Fruit fly (Drosophila melanogaster) whole organism, embryonic: ENCODE data around the gene cni.

Source experiments
- Antp ChIP-seq: fragments of 200-800 bp; sonication (Bioruptor generic); optimal IDR thresholded peaks from 3 replicates; lab custom pipeline; 2016; ENCODE audit warnings: missing biosample characterization, missing genetic modification characterization
- Atf3 ChIP-seq: fragments of 200-800 bp; sonication (Bioruptor generic); optimal IDR thresholded peaks from 3 replicates; lab custom pipeline; 2016; ENCODE audit warnings: missing biosample characterization, missing genetic modification characterization
- B-H1 ChIP-seq: fragments of 200-800 bp; sonication (Bioruptor generic); IDR thresholded peaks from 3 replicates; pipeline ENCODE4 v1.3.6; 2022; ENCODE audit warnings: missing biosample characterization, missing genetic modification characterization
- B-H2 ChIP-seq: fragments of 200-800 bp; sonication (Bioruptor generic); optimal IDR thresholded peaks from 2 replicates; lab custom pipeline; 2018; ENCODE audit warnings: missing biosample characterization, mild to moderate bottlenecking, missing genetic modification characterization
- CG10267 ChIP-seq: fragments of 200-800 bp; sonication (Bioruptor generic); optimal IDR thresholded peaks from 2 replicates; lab custom pipeline; 2018; ENCODE audit warnings: missing biosample characterization, mild to moderate bottlenecking, missing genetic modification characterization, moderate library complexity
- CG10654 ChIP-seq: fragments of 200-800 bp; sonication (Bioruptor generic); optimal IDR thresholded peaks from 2 replicates; lab custom pipeline; 2016; ENCODE audit warnings: missing biosample characterization, missing genetic modification characterization
- CG12071 ChIP-seq: fragments of 200-800 bp; sonication (Bioruptor generic); optimal IDR thresholded peaks from 3 replicates; lab custom pipeline; 2018; ENCODE audit warnings: missing biosample characterization, mild to moderate bottlenecking, missing genetic modification characterization
- CG12391 ChIP-seq: fragments of 200-800 bp; sonication (Bioruptor generic); optimal IDR thresholded peaks from 3 replicates; lab custom pipeline; 2018; ENCODE audit warnings: missing biosample characterization, mild to moderate bottlenecking, missing genetic modification characterization, moderate library complexity
- CG12744 ChIP-seq: fragments of 200-800 bp; sonication (Bioruptor generic); optimal IDR thresholded peaks from 2 replicates; lab custom pipeline; 2016; ENCODE audit warnings: missing biosample characterization, missing genetic modification characterization
- CG13123 ChIP-seq: fragments of 200-800 bp; sonication (Bioruptor generic); optimal IDR thresholded peaks from 2 replicates; lab custom pipeline; 2016; ENCODE audit warnings: missing biosample characterization, missing genetic modification characterization
- CG14014 ChIP-seq: fragments of 200-800 bp; sonication (Bioruptor generic); IDR thresholded peaks from 2 replicates; pipeline ENCODE4 v1.3.6; 2022; ENCODE audit warnings: missing biosample characterization, missing genetic modification characterization
- CG14441 ChIP-seq: fragments of 200-800 bp; sonication (Bioruptor generic); IDR thresholded peaks from 2 replicates; pipeline ENCODE4 v1.3.6; 2022; ENCODE audit warnings: missing biosample characterization, missing genetic modification characterization
- CG1647 ChIP-seq: fragments of 200-800 bp; sonication (Bioruptor generic); optimal IDR thresholded peaks from 3 replicates; lab custom pipeline; 2016; ENCODE audit warnings: missing biosample characterization, missing genetic modification characterization
- CG17361 ChIP-seq: fragments of 200-800 bp; sonication (Bioruptor generic); IDR thresholded peaks from 3 replicates; pipeline ENCODE4 v1.3.6; 2022; ENCODE audit warnings: missing biosample characterization, missing genetic modification characterization
- CG17912 ChIP-seq: fragments of 200-800 bp; sonication (Bioruptor generic); optimal IDR thresholded peaks from 2 replicates; lab custom pipeline; 2018; ENCODE audit warnings: missing biosample characterization, mild to moderate bottlenecking, missing genetic modification characterization
- CG2678 ChIP-seq: fragments of 200-800 bp; sonication (Bioruptor generic); optimal IDR thresholded peaks from 3 replicates; lab custom pipeline; 2019; ENCODE audit warnings: missing biosample characterization, mild to moderate bottlenecking, missing genetic modification characterization, moderate library complexity
- CG30403 ChIP-seq: fragments of 200-800 bp; sonication (Bioruptor generic); optimal IDR thresholded peaks from 3 replicates; lab custom pipeline; 2016; ENCODE audit warnings: missing biosample characterization, missing genetic modification characterization
- CG3065 ChIP-seq: fragments of 200-800 bp; sonication (Bioruptor generic); optimal IDR thresholded peaks from 2 replicates; lab custom pipeline; 2016; ENCODE audit warnings: missing biosample characterization, missing genetic modification characterization
- CG31224 ChIP-seq: fragments of 200-800 bp; sonication (Bioruptor generic); IDR thresholded peaks from 2 replicates; pipeline ENCODE4 v1.3.6; 2022; ENCODE audit warnings: missing biosample characterization, missing genetic modification characterization
- CG32767 ChIP-seq: fragments of 200-800 bp; sonication (Bioruptor generic); IDR thresholded peaks from 2 replicates; pipeline ENCODE4 v1.3.6; 2022; ENCODE audit warnings: missing biosample characterization, missing genetic modification characterization
- CG3281 ChIP-seq: fragments of 200-800 bp; sonication (Bioruptor generic); optimal IDR thresholded peaks from 3 replicates; lab custom pipeline; 2017; ENCODE audit warnings: missing biosample characterization, mild to moderate bottlenecking, missing genetic modification characterization
- CG3995 ChIP-seq: fragments of 200-800 bp; sonication (Bioruptor generic); optimal IDR thresholded peaks from 3 replicates; lab custom pipeline; 2016; ENCODE audit warnings: missing biosample characterization, missing genetic modification characterization
- CG6791 ChIP-seq: fragments of 200-800 bp; sonication (Bioruptor generic); IDR thresholded peaks from 3 replicates; pipeline ENCODE4 v1.3.6; 2022; ENCODE audit warnings: missing biosample characterization, missing genetic modification characterization; ENCODE audit not compliant: partially characterized antibody
- CG7786 ChIP-seq: fragments of 200-800 bp; sonication (Bioruptor generic); optimal IDR thresholded peaks from 2 replicates; lab custom pipeline; 2016; ENCODE audit warnings: missing biosample characterization, missing genetic modification characterization
- CG8089 ChIP-seq: fragments of 200-800 bp; sonication (Bioruptor generic); optimal IDR thresholded peaks from 3 replicates; lab custom pipeline; 2016; ENCODE audit warnings: missing biosample characterization, missing genetic modification characterization
- CG9437 ChIP-seq: fragments of 200-800 bp; sonication (Bioruptor generic); optimal IDR thresholded peaks from 2 replicates; lab custom pipeline; 2018; ENCODE audit warnings: missing biosample characterization, mild to moderate bottlenecking, missing genetic modification characterization
- CG9727 ChIP-seq: fragments of 200-800 bp; sonication (Bioruptor generic); optimal IDR thresholded peaks from 3 replicates; lab custom pipeline; 2017; ENCODE audit warnings: missing biosample characterization, mild to moderate bottlenecking, missing genetic modification characterization
- Dfd ChIP-seq, 2 experiments: fragments of >200 bp; optimal IDR thresholded peaks; 2 replicates each; lab custom pipeline; 2017; ENCODE audit warnings: missing biosample characterization in 2 of 2, missing genetic modification characterization in 2 of 2
- HHEX ChIP-seq: fragments of 200-800 bp; sonication (Bioruptor generic); optimal IDR thresholded peaks from 3 replicates; lab custom pipeline; 2017; ENCODE audit warnings: missing biosample characterization, mild to moderate bottlenecking, missing genetic modification characterization, missing genetic modification reagents
- HmgD ChIP-seq: fragments of 200-800 bp; sonication (Bioruptor generic); optimal IDR thresholded peaks from 3 replicates; lab custom pipeline; 2016; ENCODE audit warnings: missing biosample characterization, missing genetic modification characterization
- HmgZ ChIP-seq: fragments of 200-800 bp; sonication (Bioruptor generic); optimal IDR thresholded peaks from 2 replicates; lab custom pipeline; 2018; ENCODE audit warnings: missing biosample characterization, mild to moderate bottlenecking, missing genetic modification characterization
- Hr39 ChIP-seq: fragments of >200 bp; optimal IDR thresholded peaks from 2 replicates; lab custom pipeline; 2017
- Hr51 ChIP-seq, 2 experiments: fragments of 200-800 bp; sonication (Bioruptor generic); optimal IDR thresholded peaks; 2 replicates in 1 of 2; 3 replicates in 1 of 2; lab custom pipeline; 2016 to 2018; ENCODE audit warnings: missing biosample characterization in 2 of 2, missing genetic modification characterization in 2 of 2, mild to moderate bottlenecking in 1 of 2, moderate library complexity in 1 of 2
- Mad ChIP-seq: fragments of 200-800 bp; sonication (Bioruptor generic); optimal IDR thresholded peaks from 2 replicates; lab custom pipeline; 2016; ENCODE audit warnings: missing biosample characterization, missing genetic modification characterization
- Oaz ChIP-seq: fragments of 200-800 bp; sonication (Bioruptor generic); IDR thresholded peaks from 2 replicates; pipeline ENCODE4 v1.3.6; 2022; ENCODE audit warnings: missing biosample characterization, missing genetic modification characterization
- Sry-δ ChIP-seq: fragments of 200-800 bp; sonication (Bioruptor generic); optimal IDR thresholded peaks from 2 replicates; lab custom pipeline; 2016; ENCODE audit warnings: missing biosample characterization, missing genetic modification characterization
- ara ChIP-seq: fragments of 200-800 bp; sonication (Bioruptor generic); IDR thresholded peaks from 2 replicates; pipeline ENCODE4 v1.3.6; 2022; ENCODE audit warnings: missing biosample characterization, missing genetic modification characterization
- caup ChIP-seq: fragments of 200-800 bp; sonication (Bioruptor generic); optimal IDR thresholded peaks from 3 replicates; lab custom pipeline; 2017; ENCODE audit warnings: missing biosample characterization, mild to moderate bottlenecking, missing genetic modification characterization, moderate library complexity; ENCODE audit not compliant: severe bottlenecking
- chn ChIP-seq: fragments of 200-800 bp; sonication (Bioruptor generic); optimal IDR thresholded peaks from 2 replicates; lab custom pipeline; 2016; ENCODE audit warnings: missing biosample characterization, missing genetic modification characterization
- fd96Cb ChIP-seq: fragments of 200-800 bp; sonication (Bioruptor generic); optimal IDR thresholded peaks from 2 replicates; lab custom pipeline; 2018; ENCODE audit warnings: missing biosample characterization, mild to moderate bottlenecking, missing genetic modification characterization, moderate library complexity
- gce ChIP-seq: fragments of 200-800 bp; sonication (Bioruptor generic); IDR thresholded peaks from 3 replicates; pipeline ENCODE4 v1.3.6; 2022; ENCODE audit warnings: missing biosample characterization, missing genetic modification characterization
- gem ChIP-seq: fragments of 200-800 bp; sonication (Bioruptor generic); optimal IDR thresholded peaks from 2 replicates; lab custom pipeline; 2019; ENCODE audit warnings: missing biosample characterization, mild to moderate bottlenecking, missing genetic modification characterization, moderate library complexity
- ind ChIP-seq: fragments of 200-800 bp; sonication (Bioruptor generic); optimal IDR thresholded peaks from 3 replicates; lab custom pipeline; 2016; ENCODE audit warnings: missing biosample characterization, missing genetic modification characterization
- oc ChIP-seq: fragments of 200-800 bp; sonication (Bioruptor generic); optimal IDR thresholded peaks from 2 replicates; lab custom pipeline; 2018; ENCODE audit warnings: missing biosample characterization, mild to moderate bottlenecking, missing genetic modification characterization, moderate library complexity
- org-1 ChIP-seq: fragments of 200-800 bp; sonication (Bioruptor generic); optimal IDR thresholded peaks from 2 replicates; lab custom pipeline; 2017; ENCODE audit warnings: missing biosample characterization, missing genetic modification characterization
- pros ChIP-seq: fragments of 200-800 bp; sonication (Bioruptor generic); optimal IDR thresholded peaks from 3 replicates; lab custom pipeline; 2019; ENCODE audit warnings: missing biosample characterization, mild to moderate bottlenecking, missing genetic modification characterization, moderate library complexity
- sisA ChIP-seq: fragments of 200-800 bp; sonication (Bioruptor generic); IDR thresholded peaks from 2 replicates; pipeline ENCODE4 v1.3.6; 2022; ENCODE audit warnings: missing biosample characterization, missing genetic modification characterization
- slbo ChIP-seq: fragments of 200-800 bp; sonication (Bioruptor generic); IDR thresholded peaks from 2 replicates; pipeline ENCODE4 v1.3.6; 2022; ENCODE audit warnings: missing biosample characterization, missing genetic modification characterization
- sug ChIP-seq: fragments of 200-800 bp; optimal IDR thresholded peaks from 2 replicates; lab custom pipeline; 2019; ENCODE audit warnings: missing biosample characterization, mild to moderate bottlenecking, missing genetic modification characterization, moderate library complexity
- vnd ChIP-seq: fragments of 200-800 bp; sonication (Bioruptor generic); IDR thresholded peaks from 3 replicates; pipeline ENCODE4 v1.3.6; 2022; ENCODE audit warnings: missing biosample characterization, missing genetic modification characterization; ENCODE audit not compliant: partially characterized antibody

cni gene

DNA sequence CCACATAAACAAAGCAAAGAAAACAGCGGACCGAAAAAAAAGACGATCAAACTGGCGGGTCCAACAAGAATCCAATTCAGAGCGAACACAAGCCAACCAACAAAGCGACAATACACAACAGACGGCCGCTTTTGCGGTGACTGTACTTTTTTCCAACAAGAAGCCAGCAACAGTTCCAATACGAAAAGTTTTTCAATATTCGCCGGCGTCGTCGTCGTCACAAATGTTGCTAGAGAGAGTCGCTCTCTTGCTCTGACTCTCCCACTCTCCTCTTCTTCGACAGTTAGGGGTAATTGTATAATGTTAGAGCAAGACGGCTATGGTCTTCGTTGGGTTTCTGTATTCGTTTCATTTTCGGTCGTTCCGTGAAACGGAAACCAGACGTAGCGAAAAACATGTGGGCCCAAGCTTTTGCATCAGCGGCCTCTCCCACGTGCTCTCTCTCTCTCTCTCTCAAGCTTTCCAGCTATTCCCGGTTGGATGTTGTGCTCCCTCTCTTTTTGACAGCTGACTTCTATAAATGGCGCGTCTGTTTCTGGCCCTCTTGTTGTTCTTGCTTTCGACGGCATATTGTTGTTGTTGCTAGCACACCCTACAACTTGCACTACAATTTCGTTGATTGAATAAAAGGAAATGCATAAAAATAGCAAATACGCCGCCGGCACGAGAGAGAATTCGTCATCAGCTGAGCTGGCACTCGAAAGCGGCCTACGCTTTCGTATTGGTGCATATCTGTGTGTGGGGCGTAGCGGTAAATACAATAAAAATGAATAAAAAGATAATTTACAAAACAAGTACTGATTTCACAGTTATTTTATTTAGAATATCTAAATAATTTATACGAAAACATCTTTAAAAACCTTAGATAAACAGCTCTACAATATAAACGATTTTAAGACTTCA is 41.0 kb downstream of the cni start (continued):
- TF ChIP-seq CG9437 (peak; percentile 66), CG31224 (no peak), chn (GFP tag; lab: Kevin White, UChicago) (peak; percentile 28), CG3065 (GFP tag; lab: Kevin White, UChicago) (no peak), gem (tag; lab: Kevin White, UChicago) (no peak), CG17361 (GFP tag; lab: Robert Waterston, UW) (no peak), Sry-δ (GFP tag; lab: Kevin White, UChicago) (no peak), CG10267 (peak; percentile 64), B-H2 (GFP tag; lab: Kevin White, UChicago) (peak; percentile 91), B-H1 (GFP tag; lab: Robert Waterston, UW) (no peak), CG3281 (GFP tag; lab: Kevin White, UChicago) (peak; percentile 93), HmgD (GFP tag; lab: Kevin White, UChicago) (peak; percentile 45), CG7786 (GFP tag; lab: Kevin White, UChicago) (no peak), Hr51 (GFP tag; optimal IDR thresholded peaks at IDR 0.05; lab: Kevin White, UChicago) (peak in 1 of 2 experiments; percentile 67), CG12391 (tag; lab: Kevin White, UChicago) (peak; percentile 73), CG9727 (GFP tag; lab: Kevin White, UChicago) (peak; percentile 72), ara (GFP tag; lab: Robert Waterston, UW) (no peak), CG1647 (GFP tag; lab: Kevin White, UChicago) (no peak), Dfd (GFP tag; optimal IDR thresholded peaks at IDR 0.05; lab: Kevin White, UChicago) (no peak), CG30403 (GFP tag; lab: Kevin White, UChicago) (no peak), Atf3 (GFP tag; lab: Kevin White, UChicago) (no peak), Mad (GFP tag; lab: Kevin White, UChicago) (peak; percentile 19), HHEX (GFP tag; lab: Kevin White, UChicago) (peak; percentile 93), CG14014 (GFP tag; lab: Robert Waterston, UW) (no peak), sug (tag; lab: Kevin White, UChicago) (peak; percentile 78), CG3995 (GFP tag; lab: Kevin White, UChicago) (no peak), CG2678 (tag; lab: Kevin White, UChicago) (peak; percentile 66), CG12744 (no peak), CG14441 (GFP tag; lab: Robert Waterston, UW) (no peak), org-1 (GFP tag; lab: Kevin White, UChicago) (peak; percentile 64), sisA (GFP tag; lab: Robert Waterston, UW) (no peak), CG17912 (GFP tag; lab: Kevin White, UChicago) (peak; percentile 92), CG6791 (GFP tag; lab: Robert Waterston, UW) (no peak), gce (no peak), CG13123 (GFP tag; lab: Kevin White, UChicago) (no peak), vnd (GFP tag; lab: Robert Waterston, UW) (no peak), HmgZ (tag; lab: Kevin White, UChicago) (peak; percentile 75), slbo (GFP tag; lab: Robert Waterston, UW) (no peak), CG8089 (peak; percentile 29), pros (GFP tag; lab: Kevin White, UChicago) (peak; percentile 98), oc (tag; lab: Kevin White, UChicago) (peak; percentile 54), fd96Cb (no peak), caup (GFP tag; lab: Kevin White, UChicago) (peak; percentile 96), Oaz (GFP tag; lab: Robert Waterston, UW) (no peak), CG32767 (GFP tag; lab: Robert Waterston, UW) (no peak), Hr39 (lab: Kevin White, UChicago) (no peak), CG10654 (no peak), Antp (GFP tag; lab: Kevin White, UChicago) (no peak), ind (GFP tag; lab: Kevin White, UChicago) (no peak), CG12071 (GFP tag; lab: Kevin White, UChicago) (peak; percentile 92)
